Fruit fly (Drosophila melanogaster) whole organism, embryonic: ENCODE measurements around the gene dib.

ENCODE experiments used
- Awh ChIP-seq: fragments of 200-800 bp; sonication (Bioruptor generic); IDR thresholded peaks from 2 replicates; pipeline ENCODE4, ENCODE4 v1.3.6; 2022; ENCODE audit warnings: missing biosample characterization, missing genetic modification characterization
- B-H1 ChIP-seq: fragments of 200-800 bp; sonication (Bioruptor generic); IDR thresholded peaks from 3 replicates; pipeline ENCODE4 v1.3.6; 2022; ENCODE audit warnings: missing biosample characterization, missing genetic modification characterization
- Bteb2 ChIP-seq: fragments of 200-800 bp; sonication (Bioruptor generic); optimal IDR thresholded peaks from 2 replicates; lab custom pipeline; 2016; ENCODE audit warnings: missing biosample characterization, missing genetic modification characterization
- CG11247 ChIP-seq: fragments of 200-800 bp; sonication (Bioruptor generic); IDR thresholded peaks from 2 replicates; pipeline ENCODE4 v1.3.6; 2022; ENCODE audit warnings: missing biosample characterization, missing genetic modification characterization
- CG11504 ChIP-seq: fragments of 200-800 bp; sonication (Bioruptor generic); optimal IDR thresholded peaks from 3 replicates; lab custom pipeline; 2019; ENCODE audit warnings: missing biosample characterization, mild to moderate bottlenecking, missing genetic modification characterization, moderate library complexity
- CG12299 ChIP-seq: fragments of 200-800 bp; sonication (Bioruptor generic); optimal IDR thresholded peaks from 2 replicates; lab custom pipeline; 2018; ENCODE audit warnings: missing biosample characterization, mild to moderate bottlenecking, missing genetic modification characterization
- CG13424 ChIP-seq: fragments of 200-800 bp; sonication (Bioruptor generic); optimal IDR thresholded peaks from 2 replicates; lab custom pipeline; 2019; ENCODE audit warnings: missing biosample characterization, mild to moderate bottlenecking, missing genetic modification characterization, moderate library complexity
- CG1529 ChIP-seq: fragments of 200-800 bp; sonication (Bioruptor generic); optimal IDR thresholded peaks from 3 replicates; lab custom pipeline; 2018; ENCODE audit warnings: missing biosample characterization, missing genetic modification characterization
- CG16779 ChIP-seq: fragments of 200-800 bp; sonication (Bioruptor generic); IDR thresholded peaks from 2 replicates; pipeline ENCODE4 v1.3.6; 2022; ENCODE audit warnings: missing biosample characterization, missing genetic modification characterization
- CG17568 ChIP-seq: fragments of 200-800 bp; sonication (Bioruptor generic); optimal IDR thresholded peaks from 2 replicates; lab custom pipeline; 2018; ENCODE audit warnings: missing biosample characterization, mild to moderate bottlenecking, missing genetic modification characterization, moderate library complexity
- CG3407 ChIP-seq: fragments of 200-800 bp; sonication (Bioruptor generic); optimal IDR thresholded peaks from 2 replicates; lab custom pipeline; 2018; ENCODE audit warnings: missing biosample characterization, mild to moderate bottlenecking, missing genetic modification characterization
- CG34422 ChIP-seq: fragments of 200-800 bp; sonication (Bioruptor generic); IDR thresholded peaks from 3 replicates; pipeline ENCODE4 v1.3.6; 2022; ENCODE audit warnings: missing biosample characterization, missing genetic modification characterization
- CG3995 ChIP-seq: fragments of 200-800 bp; sonication (Bioruptor generic); optimal IDR thresholded peaks from 3 replicates; lab custom pipeline; 2016; ENCODE audit warnings: missing biosample characterization, missing genetic modification characterization
- CG6272 ChIP-seq: fragments of 200-800 bp; sonication (Bioruptor generic); IDR thresholded peaks from 2 replicates; pipeline ENCODE4 v1.3.6; 2022; ENCODE audit warnings: missing biosample characterization, missing genetic modification characterization
- CG7786 ChIP-seq: fragments of 200-800 bp; sonication (Bioruptor generic); optimal IDR thresholded peaks from 2 replicates; lab custom pipeline; 2016; ENCODE audit warnings: missing biosample characterization, missing genetic modification characterization
- CG8281 ChIP-seq: fragments of 200-800 bp; sonication (Bioruptor generic); optimal IDR thresholded peaks from 2 replicates; lab custom pipeline; 2018; ENCODE audit warnings: missing biosample characterization, mild to moderate bottlenecking, missing genetic modification characterization, moderate library complexity
- CG8765 ChIP-seq: fragments of 200-800 bp; sonication (Bioruptor generic); IDR thresholded peaks from 2 replicates; pipeline ENCODE4 v1.3.6; 2022; ENCODE audit warnings: missing biosample characterization, missing genetic modification characterization
- CG9437 ChIP-seq: fragments of 200-800 bp; sonication (Bioruptor generic); optimal IDR thresholded peaks from 2 replicates; lab custom pipeline; 2018; ENCODE audit warnings: missing biosample characterization, mild to moderate bottlenecking, missing genetic modification characterization
- Deaf1 ChIP-seq: fragments of 200-800 bp; optimal IDR thresholded peaks from 3 replicates; lab custom pipeline; 2019; ENCODE audit warnings: missing biosample characterization, mild to moderate bottlenecking, missing genetic modification characterization, moderate library complexity
- Dll ChIP-seq: fragments of 200-800 bp; sonication (Bioruptor generic); IDR thresholded peaks from 4 replicates; pipeline ENCODE4 v1.3.6; 2022; ENCODE audit warnings: missing biosample characterization, missing genetic modification characterization; ENCODE audit not compliant: partially characterized antibody
- Dref ChIP-seq: fragments of 200-800 bp; sonication (Bioruptor generic); IDR thresholded peaks from 2 replicates; pipeline ENCODE4 v1.3.6; 2022; ENCODE audit warnings: missing biosample characterization, missing genetic modification characterization
- Elba2 ChIP-seq: fragments of 200-800 bp; sonication (Bioruptor generic); optimal IDR thresholded peaks from 3 replicates; lab custom pipeline; 2016; ENCODE audit warnings: missing biosample characterization, missing genetic modification characterization
- Fer3 ChIP-seq: fragments of 200-800 bp; sonication (Bioruptor generic); optimal IDR thresholded peaks from 2 replicates; lab custom pipeline; 2018; ENCODE audit warnings: missing biosample characterization, mild to moderate bottlenecking, missing genetic modification characterization, moderate library complexity
- H15 ChIP-seq: fragments of 200-800 bp; sonication (Bioruptor generic); IDR thresholded peaks from 3 replicates; pipeline ENCODE4 v1.3.6; 2022; ENCODE audit warnings: missing biosample characterization, missing genetic modification characterization
- H2.0 ChIP-seq: fragments of 200-800 bp; sonication (Bioruptor generic); IDR thresholded peaks from 2 replicates; pipeline ENCODE4 v1.3.6; 2022; ENCODE audit warnings: missing biosample characterization, missing genetic modification characterization
- Hey ChIP-seq: fragments of 200-800 bp; sonication (Bioruptor generic); optimal IDR thresholded peaks from 3 replicates; lab custom pipeline; 2018; ENCODE audit warnings: missing biosample characterization, mild to moderate bottlenecking, missing genetic modification characterization
- Jarid2 ChIP-seq: fragments of 200-800 bp; sonication (Bioruptor generic); optimal IDR thresholded peaks from 3 replicates; lab custom pipeline; 2017; ENCODE audit warnings: mild to moderate bottlenecking, missing biosample characterization, missing genetic modification reagents, missing genetic modification characterization
- Lhr ChIP-seq: fragments of 200-800 bp; sonication (Bioruptor generic); optimal IDR thresholded peaks from 3 replicates; lab custom pipeline; 2017; ENCODE audit warnings: mild to moderate bottlenecking, missing biosample characterization, missing genetic modification reagents, missing genetic modification characterization
- Ravus ChIP-seq: fragments of 200-800 bp; sonication (Bioruptor generic); IDR thresholded peaks from 2 replicates; pipeline ENCODE4 v1.3.6; 2022; ENCODE audit warnings: missing biosample characterization, missing genetic modification characterization
- Sry-δ ChIP-seq: fragments of 200-800 bp; sonication (Bioruptor generic); optimal IDR thresholded peaks from 2 replicates; lab custom pipeline; 2016; ENCODE audit warnings: missing biosample characterization, missing genetic modification characterization
- Vsx1 ChIP-seq: fragments of 200-800 bp; sonication (Bioruptor generic); optimal IDR thresholded peaks from 2 replicates; lab custom pipeline; 2017; ENCODE audit warnings: missing biosample characterization, mild to moderate bottlenecking, missing genetic modification characterization, missing genetic modification reagents
- aop ChIP-seq: fragments of 200-800 bp; sonication (Bioruptor generic); IDR thresholded peaks from 2 replicates; pipeline ENCODE4 v1.3.6; 2022; ENCODE audit warnings: missing biosample characterization, missing genetic modification characterization
- ap ChIP-seq: fragments of 200-800 bp; sonication (Bioruptor generic); IDR thresholded peaks from 2 replicates; pipeline ENCODE4 v1.3.6; 2022; ENCODE audit warnings: missing biosample characterization, missing genetic modification characterization
- chm ChIP-seq: fragments of 200-800 bp; sonication (Bioruptor generic); IDR thresholded peaks from 2 replicates; pipeline ENCODE4 v1.3.6; 2022; ENCODE audit warnings: missing biosample characterization, missing genetic modification characterization
- chn ChIP-seq: fragments of 200-800 bp; sonication (Bioruptor generic); optimal IDR thresholded peaks from 2 replicates; lab custom pipeline; 2016; ENCODE audit warnings: missing biosample characterization, missing genetic modification characterization
- crol ChIP-seq: fragments of 200-800 bp; sonication (Bioruptor generic); IDR thresholded peaks from 2 replicates; pipeline ENCODE4 v1.3.6; 2022; ENCODE audit warnings: missing biosample characterization, missing genetic modification characterization
- emc ChIP-seq: fragments of 200-800 bp; sonication (Bioruptor generic); optimal IDR thresholded peaks from 2 replicates; lab custom pipeline; 2016; ENCODE audit warnings: missing biosample characterization, missing genetic modification characterization
- fd102C ChIP-seq: fragments of 200-800 bp; sonication (Bioruptor generic); optimal IDR thresholded peaks from 2 replicates; lab custom pipeline; 2018; ENCODE audit warnings: missing biosample characterization, mild to moderate bottlenecking, missing genetic modification characterization, moderate library complexity
- ftz-f1 ChIP-seq: fragments of 200-800 bp; sonication (Bioruptor generic); optimal IDR thresholded peaks from 2 replicates; lab custom pipeline; 2016; ENCODE audit warnings: missing biosample characterization, missing genetic modification characterization
- kah ChIP-seq: fragments of 200-800 bp; sonication (Bioruptor generic); optimal IDR thresholded peaks from 2 replicates; lab custom pipeline; 2018; ENCODE audit warnings: missing biosample characterization, mild to moderate bottlenecking, missing genetic modification characterization
- klu ChIP-seq: fragments of 200-800 bp; sonication (Bioruptor generic); IDR thresholded peaks from 2 replicates; pipeline ENCODE4 v1.3.6; 2022; ENCODE audit warnings: missing biosample characterization, missing genetic modification characterization
- nau ChIP-seq: fragments of 200-800 bp; sonication (Bioruptor generic); optimal IDR thresholded peaks from 3 replicates; lab custom pipeline; 2017; ENCODE audit warnings: missing biosample characterization, mild to moderate bottlenecking, missing genetic modification characterization, missing genetic modification reagents
- nmo ChIP-seq: fragments of 200-800 bp; sonication (Bioruptor generic); optimal IDR thresholded peaks from 2 replicates; lab custom pipeline; 2018; ENCODE audit warnings: missing biosample characterization, mild to moderate bottlenecking, missing genetic modification characterization, moderate library complexity
- p53 ChIP-seq: fragments of 200-800 bp; sonication (Bioruptor generic); optimal IDR thresholded peaks from 2 replicates; lab custom pipeline; 2016; ENCODE audit warnings: missing biosample characterization, missing genetic modification characterization
- ro ChIP-seq: fragments of 200-800 bp; sonication (Bioruptor generic); IDR thresholded peaks from 2 replicates; pipeline ENCODE4 v1.3.6; 2022; ENCODE audit warnings: missing biosample characterization, missing genetic modification characterization
- schlank ChIP-seq: fragments of 200-800 bp; sonication (Bioruptor generic); optimal IDR thresholded peaks from 2 replicates; lab custom pipeline; 2018; ENCODE audit warnings: missing biosample characterization, mild to moderate bottlenecking, missing genetic modification characterization
- sqz ChIP-seq: fragments of 200-800 bp; sonication (Bioruptor generic); optimal IDR thresholded peaks from 3 replicates; lab custom pipeline; 2018; ENCODE audit warnings: missing biosample characterization, mild to moderate bottlenecking, missing genetic modification characterization
- tio ChIP-seq: fragments of 200-800 bp; sonication (Bioruptor generic); optimal IDR thresholded peaks from 2 replicates; lab custom pipeline; 2017; ENCODE audit warnings: missing biosample characterization, missing genetic modification characterization, inconsistent platforms
- ttk ChIP-seq: fragments of 200-800 bp; sonication (Bioruptor generic); IDR thresholded peaks from 2 replicates; pipeline ENCODE4 v2.1.2; 2022; ENCODE audit warnings: missing biosample characterization, missing genetic modification characterization
- tx ChIP-seq: fragments of 200-800 bp; sonication (Bioruptor generic); optimal IDR thresholded peaks from 2 replicates; lab custom pipeline; 2016; ENCODE audit warnings: missing biosample characterization, missing genetic modification characterization
- unc-4 ChIP-seq: fragments of 200-800 bp; sonication (Bioruptor generic); IDR thresholded peaks from 2 replicates; pipeline ENCODE4 v1.3.6; 2022; ENCODE audit warnings: missing biosample characterization, missing genetic modification characterization; ENCODE audit not compliant: partially characterized antibody
- zfh2 ChIP-seq: fragments of 200-800 bp; sonication (Bioruptor generic); optimal IDR thresholded peaks from 2 replicates; lab custom pipeline; 2016; ENCODE audit warnings: missing biosample characterization, missing genetic modification characterization

dib gene

dm6 chr3L:4016754-4017153 lies 45.3 kb upstream of the dib start:
- TF ChIP-seq CG11247 (GFP tag; lab: Robert Waterston, UW): no peak
- peak; percentile 42 for TF ChIP-seq Elba2
- TF ChIP-seq aop (GFP tag; lab: Robert Waterston, UW): no peak
- peak; percentile 57 for TF ChIP-seq CG1529 (GFP tag; lab: Kevin White, UChicago)
- peak; percentile 21 for TF ChIP-seq tx
- 0 out of 3 replicates have a peak, but pooled peaks have one; percentile 11 for TF ChIP-seq B-H1
- peak; percentile 70 for TF ChIP-seq CG11504
- TF ChIP-seq Jarid2 (GFP tag; lab: Kevin White, UChicago): no peak
- TF ChIP-seq Sry-δ (GFP tag; lab: Kevin White, UChicago): no peak
- TF ChIP-seq ftz-f1: no peak
- peak; percentile 57 for TF ChIP-seq CG6272 (GFP tag; lab: Robert Waterston, UW)
- no peak for TF ChIP-seq Vsx1 (GFP tag; lab: Kevin White, UChicago)
- peak; percentile 11 for TF ChIP-seq Fer3 (tag; lab: Kevin White, UChicago)
- no peak for TF ChIP-seq CG8281 (tag; lab: Kevin White, UChicago)
- TF ChIP-seq Lhr (GFP tag; lab: Kevin White, UChicago): peak; percentile 34
- no peak for TF ChIP-seq CG9437 (GFP tag; lab: Kevin White, UChicago)
- no peak for TF ChIP-seq zfh2 (GFP tag; lab: Kevin White, UChicago)
- no peak for TF ChIP-seq Deaf1
- TF ChIP-seq crol (GFP tag; lab: Robert Waterston, UW): peak; percentile 21; the same call in 1 of the 2 replicates
- peak; percentile 29 for TF ChIP-seq CG3407 (GFP tag; lab: Kevin White, UChicago)
- no peak for TF ChIP-seq Bteb2 (GFP tag; lab: Kevin White, UChicago)
- TF ChIP-seq CG17568 (GFP tag; lab: Kevin White, UChicago): no peak
- TF ChIP-seq Ravus (GFP tag; lab: Robert Waterston, UW): no peak
- TF ChIP-seq H15 (GFP tag; lab: Robert Waterston, UW): peak; percentile 58; the same call in 1 of the 3 replicates
- no peak for TF ChIP-seq CG12299 (tag; lab: Kevin White, UChicago)
- peak; percentile 63; the same call in 2 of the 3 replicates for TF ChIP-seq CG34422 (GFP tag; lab: Robert Waterston, UW)
- TF ChIP-seq chn: peak; percentile 66
- TF ChIP-seq schlank (tag; lab: Kevin White, UChicago): no peak
- peak; percentile 91 for TF ChIP-seq chm (GFP tag; lab: Robert Waterston, UW)
- no peak for TF ChIP-seq nau (GFP tag; lab: Kevin White, UChicago)
- TF ChIP-seq Dll (GFP tag; lab: Robert Waterston, UW): no peak
- TF ChIP-seq tio (GFP tag; lab: Kevin White, UChicago): peak; percentile 35
- TF ChIP-seq ap: peak; percentile 47; the same call in 1 of the 2 replicates
- TF ChIP-seq CG13424: peak; percentile 63
- peak; percentile 70 for TF ChIP-seq H2.0
- peak; percentile 75; the same call in 1 of the 2 replicates for TF ChIP-seq CG8765 (GFP tag; lab: Robert Waterston, UW)
- peak; percentile 37; the same call in 1 of the 2 replicates for TF ChIP-seq klu (GFP tag; lab: Robert Waterston, UW)
- TF ChIP-seq emc (GFP tag; lab: Kevin White, UChicago): no peak
- no peak for TF ChIP-seq CG16779
- TF ChIP-seq fd102C (GFP tag; lab: Kevin White, UChicago): no peak
- no peak; the same call in 1 of the 2 replicates for TF ChIP-seq ro (GFP tag; lab: Robert Waterston, UW)
- TF ChIP-seq CG3995: no peak
- TF ChIP-seq sqz (GFP tag; lab: Kevin White, UChicago): peak; percentile 3
- TF ChIP-seq Awh: peak; percentile 55; the same call in 1 of the 2 replicates
- peak; percentile 13 for TF ChIP-seq kah (GFP tag; lab: Kevin White, UChicago)
- no peak for TF ChIP-seq Dref (GFP tag; lab: Robert Waterston, UW)
- TF ChIP-seq Hey: no peak
- TF ChIP-seq p53: peak; percentile 0
- TF ChIP-seq unc-4 (GFP tag; lab: Robert Waterston, UW): no peak
- TF ChIP-seq CG7786 (GFP tag; lab: Kevin White, UChicago): peak; percentile 52
- TF ChIP-seq ttk: peak; percentile 58
- peak; percentile 79 for TF ChIP-seq nmo
